Worm (Caenorhabditis elegans): ENCODE data around the gene ncx-5.
A peak's percentile ranks its signal among the peaks of the same experiment; 100 is the strongest.

The ncx-5 gene

DNA sequence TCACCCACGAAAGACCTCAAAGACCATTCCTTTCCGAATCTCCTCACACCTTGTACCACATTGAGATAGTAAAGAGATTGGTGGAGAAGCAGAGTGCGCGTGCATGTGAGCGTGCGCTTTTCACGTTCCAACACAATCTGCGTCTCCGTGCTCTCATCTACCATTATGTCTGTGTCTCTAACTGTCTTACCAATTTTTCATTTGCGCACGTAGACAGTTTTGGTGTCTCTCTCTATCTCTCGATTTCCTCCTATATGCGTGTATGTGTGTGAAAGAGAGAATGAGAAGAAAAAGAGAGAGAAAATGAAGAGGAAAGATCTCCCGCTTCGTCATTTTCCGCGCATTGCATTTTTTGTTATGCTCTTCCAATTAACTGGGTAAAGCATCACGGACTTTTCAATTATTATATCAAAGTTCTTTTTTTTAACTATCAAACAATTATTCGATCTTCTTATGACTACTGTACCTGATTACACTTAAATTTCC, 23.2 kb downstream of the ncx-5 start (continued):
- TF ChIP-seq ceh-8 (GFP tag; optimal IDR thresholded peaks at IDR 0.05): peak; percentile 77
- peak; percentile 99 for TF ChIP-seq nhr-85 (tag)
- TF ChIP-seq nhr-12 (tag; optimal IDR thresholded peaks at IDR 0.05): no peak
- TF ChIP-seq unc-30 (tag; optimal IDR thresholded peaks at IDR 0.05): no peak
- no peak for TF ChIP-seq sptf-1 (tag; optimal IDR thresholded peaks at IDR 0.05)
- TF ChIP-seq grh-1 (GFP tag; IDR thresholded peaks at IDR 0.05): peak; percentile 74
- TF ChIP-seq efl-3 (GFP tag; optimal IDR thresholded peaks at IDR 0.05): no peak
- peak; percentile 72; the same call in 1 of the 2 replicates for TF ChIP-seq ceh-88 (GFP tag; IDR thresholded peaks at IDR 0.05)
- TF ChIP-seq lin-39 (tag; optimal IDR thresholded peaks at IDR 0.05): peak; percentile 55
- TF ChIP-seq unc-62 (GFP tag; optimal IDR thresholded peaks at IDR 0.05): no peak
- peak; percentile 98 for TF ChIP-seq snu-23 (GFP tag; optimal IDR thresholded peaks at IDR 0.05)
- TF ChIP-seq nhr-76 (tag; optimal IDR thresholded peaks at IDR 0.05): peak; percentile 47
- TF ChIP-seq zag-1 (tag; optimal IDR thresholded peaks at IDR 0.05): peak; percentile 93
- no peak for TF ChIP-seq hlh-4 (tag; optimal IDR thresholded peaks at IDR 0.05)
- peak; percentile 96 for TF ChIP-seq nhr-77 (tag; optimal IDR thresholded peaks at IDR 0.05)
- TF ChIP-seq ceh-90 (tag; optimal IDR thresholded peaks at IDR 0.05): peak; percentile 9

- TF ChIP-seq nhr-20 (tag; optimal IDR thresholded peaks at IDR 0.05) (peak; percentile 51), hlh-4 (tag; optimal IDR thresholded peaks at IDR 0.05) (peak; percentile 98), efl-1 (optimal IDR thresholded peaks at IDR 0.05) (no peak), efl-1 (GFP tag; optimal IDR thresholded peaks at IDR 0.05 in 1 of 2) (peak in 1 of 2 experiments; percentile 7), lir-3 (tag; optimal IDR thresholded peaks at IDR 0.05; ENCODE audit: poor library complexity) (peak; percentile 42), fkh-8 (tag; optimal IDR thresholded peaks at IDR 0.05) (peak; percentile 80), F16B12.6 (tag; optimal IDR thresholded peaks at IDR 0.05) (no peak), nhr-71 (tag; optimal IDR thresholded peaks at IDR 0.05) (peak; percentile 84), pax-3 (tag; optimal IDR thresholded peaks at IDR 0.05) (peak; percentile 2), ceh-8 (GFP tag; optimal IDR thresholded peaks at IDR 0.05) (peak; percentile 90), nhr-85 (tag) (peak; percentile 6), swsn-7 (tag; optimal IDR thresholded peaks at IDR 0.05) (peak; percentile 34), lsy-2 (tag; optimal IDR thresholded peaks at IDR 0.05) (peak in 1 of 2 experiments; percentile 38), dsc-1 (tag; optimal IDR thresholded peaks at IDR 0.05) (peak; percentile 85), ceh-88 (GFP tag; IDR thresholded peaks at IDR 0.05) (0 out of 2 replicates have a peak, but pooled peaks have one; percentile 33), nhr-47 (tag; optimal IDR thresholded peaks at IDR 0.05) (peak; percentile 73), aha-1 (tag; optimal IDR thresholded peaks at IDR 0.05) (no peak), lin-14 (GFP tag; optimal IDR thresholded peaks at IDR 0.05) (peak; percentile 71), blmp-1 (tag; optimal IDR thresholded peaks at IDR 0.05) (no peak), nhr-90 (tag; optimal IDR thresholded peaks at IDR 0.05; ENCODE audit: poor library complexity) (no peak), sox-4 (tag; optimal IDR thresholded peaks at IDR 0.05) (no peak)
Measured at ce11 chrV:10465478-10465877, 24.4 kb downstream of the ncx-5 start.

DNA sequence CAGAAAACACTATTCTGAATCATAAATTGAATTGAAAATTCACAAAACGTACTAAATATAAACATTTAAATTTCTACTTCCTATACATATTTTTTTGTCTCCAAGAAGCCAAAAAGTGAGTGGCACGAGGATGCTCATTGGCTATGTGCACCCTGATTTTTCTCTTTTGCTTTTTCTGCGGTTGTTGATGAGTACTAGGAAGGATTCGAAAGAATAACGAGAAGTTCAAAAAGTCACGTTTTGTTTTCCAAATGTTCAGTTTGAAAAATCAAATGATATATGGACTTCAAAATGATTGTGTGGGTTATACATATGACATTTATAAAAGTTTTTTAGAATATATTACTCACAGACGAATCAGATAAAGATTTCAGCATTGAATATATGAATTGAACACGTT, 25.2 kb downstream of the ncx-5 start:
- TF ChIP-seq fkh-8 (tag; optimal IDR thresholded peaks at IDR 0.05) (peak; percentile 33), nhr-20 (tag; optimal IDR thresholded peaks at IDR 0.05) (no peak), lsy-2 (tag; optimal IDR thresholded peaks at IDR 0.05) (peak in 1 of 2 experiments; percentile 12), mdl-1 (tag; optimal IDR thresholded peaks at IDR 0.05) (no peak), nhr-47 (tag; optimal IDR thresholded peaks at IDR 0.05) (no peak), lin-14 (GFP tag; optimal IDR thresholded peaks at IDR 0.05) (peak; percentile 41)

DNA sequence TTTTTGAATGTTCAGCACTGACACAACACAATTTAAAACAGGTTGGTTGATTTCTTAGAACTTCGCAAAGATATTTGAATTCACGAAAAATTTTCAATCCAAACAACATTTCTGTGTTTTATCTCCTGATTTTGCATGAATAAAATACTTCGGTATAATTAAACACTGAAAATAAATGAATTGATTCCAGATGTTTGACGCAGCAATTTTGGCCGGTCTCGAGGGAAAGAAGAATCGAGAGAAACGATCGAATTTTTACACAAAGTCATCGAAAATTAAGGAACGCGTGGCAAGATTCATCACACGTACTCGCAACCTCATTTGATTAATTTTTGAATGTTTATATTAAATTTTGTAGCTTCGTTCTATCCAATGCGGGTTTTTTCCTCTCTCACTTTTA, 25.7 kb downstream of the ncx-5 start:
- TF ChIP-seq nhr-11 (tag; optimal IDR thresholded peaks at IDR 0.05) (no peak), dsc-1 (tag; optimal IDR thresholded peaks at IDR 0.05) (peak; percentile 96), nhr-85 (tag) (peak; percentile 61), fkh-4 (tag; optimal IDR thresholded peaks at IDR 0.05; ENCODE audit: borderline replicate concordance) (peak; percentile 87), nhr-12 (tag; optimal IDR thresholded peaks at IDR 0.05) (no peak)

Data from whole organism, L1 larva.